Fruit fly (Drosophila melanogaster): Measurements from ENCODE around the gene CG46525.

The CG46525 gene

DNA sequence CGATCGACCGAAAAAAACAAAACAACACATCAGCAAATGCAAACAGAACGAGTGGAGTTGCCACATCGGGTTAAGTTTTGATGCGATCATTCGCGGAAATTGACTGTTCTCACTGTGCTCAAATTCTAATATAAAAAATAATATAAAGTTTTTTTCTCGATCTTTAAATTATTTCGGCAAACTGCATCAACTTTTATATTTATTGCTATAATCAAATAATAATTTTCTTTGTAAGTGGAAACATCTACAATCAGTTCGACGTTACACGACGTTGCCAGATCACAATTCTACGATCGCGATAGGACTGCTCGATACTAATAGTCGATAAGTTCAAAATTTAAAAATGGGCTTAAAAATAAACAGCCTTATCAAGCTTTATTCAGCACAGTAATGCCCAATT, 46.2 kb upstream of the CG46525 start, which contains the start of gene Gorab (continued):
- TF ChIP-seq CG6683 (GFP tag; optimal IDR thresholded peaks at IDR 0.05) = peak; percentile 28
- TF ChIP-seq Lhr (GFP tag; optimal IDR thresholded peaks at IDR 0.05) = peak; percentile 83
- TF ChIP-seq sim (GFP tag; IDR thresholded peaks at IDR 0.05) = peak; percentile 86
- TF ChIP-seq CG10959 (GFP tag; IDR thresholded peaks at IDR 0.05) = peak; percentile 94
- peak; percentile 4 for TF ChIP-seq CG2875 (GFP tag; optimal IDR thresholded peaks at IDR 0.05)
- TF ChIP-seq E2f1 (GFP tag; IDR thresholded peaks at IDR 0.05) = peak; percentile 96
- TF ChIP-seq pros (GFP tag; optimal IDR thresholded peaks at IDR 0.05) = no peak
- TF ChIP-seq tin (GFP tag; optimal IDR thresholded peaks at IDR 0.05) = peak; percentile 88
- TF ChIP-seq CG5953 (GFP tag; IDR thresholded peaks at IDR 0.05) = peak; percentile 84
- TF ChIP-seq Atf3 (GFP tag; optimal IDR thresholded peaks at IDR 0.05) = peak; percentile 83
- peak; percentile 77 for TF ChIP-seq CG16863 (GFP tag; optimal IDR thresholded peaks at IDR 0.05)
- peak; percentile 94 for TF ChIP-seq CG4730 (GFP tag; IDR thresholded peaks at IDR 0.05)
- TF ChIP-seq CG10543 (GFP tag; optimal IDR thresholded peaks at IDR 0.05) = peak; percentile 61
- TF ChIP-seq CG7357 (GFP tag; IDR thresholded peaks at IDR 0.05) = peak; percentile 99
- TF ChIP-seq Ravus (GFP tag; IDR thresholded peaks at IDR 0.05) = peak; percentile 79
- peak; percentile 82 for TF ChIP-seq Ets97D (GFP tag; optimal IDR thresholded peaks at IDR 0.05)
- peak; percentile 58 for TF ChIP-seq CG9437 (GFP tag; optimal IDR thresholded peaks at IDR 0.05)
- TF ChIP-seq wor (GFP tag; IDR thresholded peaks at IDR 0.05) = peak; percentile 93
- TF ChIP-seq az2 (GFP tag; optimal IDR thresholded peaks at IDR 0.05) = peak; percentile 90
- TF ChIP-seq B-H1 (GFP tag; IDR thresholded peaks at IDR 0.05) = peak; percentile 93
- peak; percentile 55 for TF ChIP-seq BtbVII (GFP tag; optimal IDR thresholded peaks at IDR 0.05)
- peak in 1 of 2 experiments; percentile 31 for TF ChIP-seq tll (GFP tag; optimal IDR thresholded peaks at IDR 0.05)
- no peak for TF ChIP-seq hb (GFP tag; IDR thresholded peaks at IDR 0.05; ENCODE audit: partially characterized antibody)
- peak; percentile 89 for TF ChIP-seq mam (GFP tag; optimal IDR thresholded peaks at IDR 0.05)
- TF ChIP-seq ham (GFP tag; IDR thresholded peaks at IDR 0.05) = 0 out of 2 replicates have a peak, but pooled peaks have one; percentile 45
- TF ChIP-seq ttk (GFP tag; IDR thresholded peaks at IDR 0.05) = peak; percentile 95
- peak; percentile 87 for TF ChIP-seq E2f2 (GFP tag; IDR thresholded peaks at IDR 0.05)
- no peak for TF ChIP-seq sd (tag; optimal IDR thresholded peaks at IDR 0.05)
- peak; percentile 57 for TF ChIP-seq CG2202 (tag; optimal IDR thresholded peaks at IDR 0.05)
- TF ChIP-seq CG1529 (GFP tag; optimal IDR thresholded peaks at IDR 0.05) = peak; percentile 47
- peak; percentile 67 for TF ChIP-seq twi (tag; optimal IDR thresholded peaks at IDR 0.05)
- TF ChIP-seq dati (GFP tag; IDR thresholded peaks at IDR 0.05) = peak; percentile 88
- peak; percentile 97 for TF ChIP-seq ase (GFP tag; IDR thresholded peaks at IDR 0.05)
- no peak for TF ChIP-seq prd (optimal IDR thresholded peaks at IDR 0.05)
- peak; percentile 98 for TF ChIP-seq prd (GFP tag; IDR thresholded peaks at IDR 0.05)
- peak; percentile 91 for TF ChIP-seq Sox102F (GFP tag; optimal IDR thresholded peaks at IDR 0.05)
- no peak for TF ChIP-seq pan (optimal IDR thresholded peaks at IDR 0.05)
- peak in 1 of 2 experiments; percentile 95 for TF ChIP-seq pan (GFP tag; optimal IDR thresholded peaks at IDR 0.05 in 1 of 2, IDR thresholded peaks at IDR 0.05 in 1 of 2)
- TF ChIP-seq CG11560 (tag; IDR thresholded peaks at IDR 0.05) = peak; percentile 93
- peak; percentile 69 for TF ChIP-seq Dref (GFP tag; IDR thresholded peaks at IDR 0.05)
- peak; percentile 91 for TF ChIP-seq CG7839 (tag; optimal IDR thresholded peaks at IDR 0.05)
- TF ChIP-seq ranshi (GFP tag; IDR thresholded peaks at IDR 0.05) = peak; percentile 92
- no peak for TF ChIP-seq fd102C (GFP tag; optimal IDR thresholded peaks at IDR 0.05)
- TF ChIP-seq Rfx (GFP tag; IDR thresholded peaks at IDR 0.05) = peak; percentile 95
- TF ChIP-seq Antp (GFP tag; optimal IDR thresholded peaks at IDR 0.05) = peak; percentile 7
- TF ChIP-seq pfk (GFP tag; optimal IDR thresholded peaks at IDR 0.05) = no peak
- TF ChIP-seq Dip2 (GFP tag; IDR thresholded peaks at IDR 0.05) = peak; percentile 63; the same call in 1 of the 2 replicates
- peak; percentile 84 for TF ChIP-seq CG30403 (GFP tag; optimal IDR thresholded peaks at IDR 0.05)
- TF ChIP-seq HmgZ (tag; optimal IDR thresholded peaks at IDR 0.05) = peak; percentile 81
- peak; percentile 58 for TF ChIP-seq Hmx (GFP tag; optimal IDR thresholded peaks at IDR 0.05)
- peak; percentile 38 for TF ChIP-seq emc (GFP tag; optimal IDR thresholded peaks at IDR 0.05)
- peak; percentile 43 for TF ChIP-seq CG6654 (GFP tag; optimal IDR thresholded peaks at IDR 0.05)
